Worm (Caenorhabditis elegans): ENCODE measurements around the gene dop-2.

dop-2 gene

DNA sequence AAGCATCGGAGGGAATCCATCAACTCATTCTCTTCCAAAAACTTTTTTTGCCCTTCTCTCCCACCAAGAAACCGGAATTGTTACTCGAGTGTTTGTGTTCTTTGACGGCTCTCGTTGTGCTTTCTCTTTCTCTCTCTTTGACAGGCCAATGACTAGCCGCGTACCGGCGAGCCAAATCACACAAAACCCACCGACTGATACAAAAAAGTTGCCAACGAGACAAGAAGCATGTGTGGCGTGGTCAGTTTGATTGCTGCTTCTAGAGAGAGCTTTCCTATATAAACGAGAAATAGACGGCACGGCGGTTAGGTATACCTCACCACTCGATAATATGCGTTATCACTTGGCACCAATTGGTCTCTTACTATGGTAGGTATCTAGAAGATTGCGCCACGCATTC, 7.4 kb downstream of the dop-2 start, which contains the start of gene pqn-63:
pqn-63 (plus strand) TSS at position 307 of the 400 bp plus-strand sequence.
- TF ChIP-seq him-1 (tag; optimal IDR thresholded peaks at IDR 0.05) (no peak), dao-5 (tag; optimal IDR thresholded peaks at IDR 0.05) (no peak), W03F9.2 (tag; optimal IDR thresholded peaks at IDR 0.05) (no peak)

DNA sequence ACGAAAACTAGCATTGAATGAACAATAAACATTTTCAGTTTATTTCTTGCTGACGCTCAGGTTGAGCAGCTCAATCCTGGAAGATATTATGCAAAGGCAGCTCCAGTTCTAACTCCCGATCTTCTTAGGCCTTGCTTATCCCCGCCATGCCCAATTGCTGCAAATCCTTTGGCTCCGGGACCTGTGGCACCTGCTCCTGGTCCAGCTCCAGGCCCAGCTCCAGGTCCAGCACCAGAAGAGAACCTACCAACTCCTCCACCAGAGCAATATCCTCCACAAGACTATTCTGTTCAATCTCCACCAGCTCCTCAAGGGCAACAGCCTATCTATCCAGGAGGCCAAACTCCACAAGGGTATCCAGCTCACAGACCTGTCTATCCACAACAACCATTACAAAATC, 7.8 kb downstream of the dop-2 start:
- TF ChIP-seq W03F9.2 (tag; optimal IDR thresholded peaks at IDR 0.05) = no peak
- no peak for TF ChIP-seq dao-5 (tag; optimal IDR thresholded peaks at IDR 0.05)
- no peak for TF ChIP-seq him-1 (tag; optimal IDR thresholded peaks at IDR 0.05)

DNA sequence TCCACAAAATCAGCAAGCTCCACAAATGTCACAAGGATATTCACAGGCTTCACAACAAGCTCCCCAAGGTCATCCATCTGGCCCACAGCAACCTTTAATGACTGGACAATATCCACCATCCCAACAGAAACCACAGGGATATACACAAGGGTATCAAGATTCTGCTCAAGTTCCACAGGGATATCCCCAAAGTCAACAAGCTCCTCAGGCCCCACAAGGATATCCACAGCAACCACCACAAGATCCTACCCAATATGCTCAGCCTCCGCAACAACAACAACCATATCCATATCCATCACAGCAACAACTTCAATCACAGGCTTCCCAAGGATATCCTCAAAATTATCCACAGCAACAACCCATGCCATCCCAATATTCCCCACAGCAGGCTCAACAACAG, 8.3 kb downstream of the dop-2 start:
- TF ChIP-seq him-1 (tag; optimal IDR thresholded peaks at IDR 0.05) (no peak), dao-5 (tag; optimal IDR thresholded peaks at IDR 0.05) (no peak), W03F9.2 (tag; optimal IDR thresholded peaks at IDR 0.05) (no peak)

DNA sequence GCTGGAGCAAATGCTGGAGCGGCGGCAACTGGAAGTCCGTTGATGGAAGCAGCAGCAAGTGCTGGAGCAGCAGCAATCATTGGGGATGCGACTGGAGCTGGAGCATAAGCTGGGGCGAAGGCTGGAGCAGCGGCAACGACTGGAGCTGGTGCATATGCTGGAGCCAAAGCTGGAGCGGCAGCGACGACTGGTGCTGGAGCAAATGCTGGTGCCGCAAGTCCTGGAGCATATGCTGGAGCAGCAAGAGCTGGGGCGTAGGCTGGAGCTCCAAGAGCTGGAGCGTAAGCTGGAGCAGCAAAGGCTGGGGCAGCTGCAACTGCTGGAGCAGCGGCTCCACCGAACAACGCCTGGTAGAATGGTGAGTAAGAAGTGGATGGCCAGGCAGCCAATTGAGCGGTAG, 10.1 kb downstream of the dop-2 start:
- TF ChIP-seq him-1 (tag; optimal IDR thresholded peaks at IDR 0.05) (no peak), W03F9.2 (tag; optimal IDR thresholded peaks at IDR 0.05) (no peak), dao-5 (tag; optimal IDR thresholded peaks at IDR 0.05) (no peak)

DNA sequence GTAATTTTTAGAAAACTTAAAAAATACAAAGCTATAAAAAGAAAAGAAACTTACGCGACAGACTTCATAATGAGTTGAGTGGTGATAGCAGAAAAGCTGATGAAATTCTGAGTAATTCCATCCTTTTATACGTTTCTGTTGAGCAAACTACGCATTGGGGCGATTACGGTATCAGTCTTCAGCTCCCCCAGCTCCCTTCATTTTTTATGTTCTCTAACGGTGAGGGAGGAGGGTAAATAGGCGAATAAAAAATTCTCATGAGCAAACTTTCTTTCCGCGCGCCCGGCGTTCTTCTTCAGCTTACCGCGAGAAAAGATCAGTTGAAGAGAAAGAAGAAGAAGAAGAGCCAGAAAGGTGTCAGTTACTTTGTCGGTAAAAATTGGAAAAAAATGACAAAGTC, 10.6 kb downstream of the dop-2 start, which contains the start of gene idpc-7:
idpc-7 (minus strand) TSS at position 101 of the 400 bp plus-strand sequence.
- TF ChIP-seq him-1 (tag; optimal IDR thresholded peaks at IDR 0.05) = no peak
- no peak for TF ChIP-seq W03F9.2 (tag; optimal IDR thresholded peaks at IDR 0.05)
- TF ChIP-seq dao-5 (tag; optimal IDR thresholded peaks at IDR 0.05) = no peak

DNA sequence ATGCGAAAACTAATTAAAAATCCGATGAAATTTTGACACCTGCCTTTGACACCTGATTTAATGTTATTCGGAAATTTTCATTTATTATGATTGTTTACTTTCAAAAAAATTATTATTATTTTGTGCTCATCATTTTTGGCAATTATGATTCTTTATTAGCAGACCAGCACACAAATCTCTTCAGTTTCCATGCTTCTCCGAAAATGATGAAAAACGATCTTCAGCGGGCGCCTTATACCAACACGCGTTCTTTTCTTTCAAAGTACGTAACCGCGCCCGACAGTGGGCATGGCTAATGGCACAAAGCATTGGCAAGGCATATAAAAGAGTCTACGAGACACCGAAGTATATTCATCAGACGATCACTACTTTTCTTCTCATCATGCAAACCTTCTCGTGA, 11.5 kb downstream of the dop-2 start, which contains the start of gene idpc-6:
idpc-6 (plus strand) TSS at position 301 of the 400 bp plus-strand sequence.
- TF ChIP-seq dao-5 (tag; optimal IDR thresholded peaks at IDR 0.05) (no peak), him-1 (tag; optimal IDR thresholded peaks at IDR 0.05) (no peak), W03F9.2 (tag; optimal IDR thresholded peaks at IDR 0.05) (no peak)

DNA sequence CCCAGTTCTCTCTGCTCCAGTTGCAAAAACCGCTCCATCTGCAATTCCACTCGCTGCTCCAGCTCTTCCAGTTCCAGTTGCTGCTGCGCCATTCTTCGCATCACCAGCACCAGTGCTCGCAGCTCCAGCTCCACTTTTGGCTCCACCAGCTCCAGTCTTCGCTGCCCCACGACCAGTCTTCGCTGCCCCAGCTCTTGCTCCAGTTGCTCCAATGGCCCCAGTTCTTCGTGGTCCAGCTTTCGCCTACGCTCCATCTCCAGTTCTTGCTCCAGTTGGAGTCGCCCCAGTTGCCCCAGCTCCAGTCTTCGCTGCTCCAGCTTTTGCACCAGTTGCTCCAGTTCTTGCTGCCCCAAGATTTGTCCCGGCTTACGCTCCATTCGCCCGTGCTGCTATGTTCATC, 12.1 kb downstream of the dop-2 start:
- no peak for TF ChIP-seq dao-5 (tag; optimal IDR thresholded peaks at IDR 0.05)
- TF ChIP-seq W03F9.2 (tag; optimal IDR thresholded peaks at IDR 0.05) = no peak
- TF ChIP-seq him-1 (tag; optimal IDR thresholded peaks at IDR 0.05) = no peak

DNA sequence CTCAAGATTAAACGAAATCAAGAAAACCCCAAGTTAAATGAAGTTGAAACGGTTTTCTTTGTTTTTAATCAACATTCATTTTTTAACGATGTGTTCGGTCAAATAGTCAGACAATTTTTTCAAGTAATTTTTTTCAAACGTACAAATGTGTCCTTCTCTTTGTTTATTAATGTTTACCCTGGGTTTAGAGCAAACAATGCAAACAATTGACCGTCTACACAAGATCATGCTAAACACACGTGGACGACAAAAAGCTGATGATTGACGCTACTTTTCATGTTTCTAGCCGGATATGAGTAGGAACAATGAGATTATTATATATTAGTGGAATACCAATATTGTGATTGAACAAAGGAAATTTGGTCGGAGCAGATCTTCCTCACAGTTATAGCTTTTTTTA, 13.1 kb downstream of the dop-2 start:
- TF ChIP-seq him-1 (tag; optimal IDR thresholded peaks at IDR 0.05) (no peak), dao-5 (tag; optimal IDR thresholded peaks at IDR 0.05) (no peak), W03F9.2 (tag; optimal IDR thresholded peaks at IDR 0.05) (no peak)

DNA sequence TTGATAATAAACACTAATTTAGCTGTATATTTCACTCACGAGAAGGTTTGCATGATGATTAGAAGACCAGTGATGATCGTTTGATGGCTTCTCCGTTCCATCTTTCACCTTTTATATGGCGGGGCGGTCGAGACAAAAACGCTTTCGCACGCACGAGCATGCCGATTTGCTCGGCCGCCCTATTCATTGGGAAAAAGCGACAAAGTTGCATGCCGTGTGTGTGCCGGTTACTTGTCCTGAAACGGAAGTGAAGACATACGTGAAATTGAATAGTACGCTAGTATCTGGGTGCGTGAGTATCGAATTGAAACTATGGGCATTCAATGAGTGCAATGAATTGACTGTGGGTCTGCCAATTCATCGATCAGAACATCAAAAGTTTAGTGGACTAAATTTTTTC, 14.5 kb downstream of the dop-2 start, which contains the start of gene idpc-5:
idpc-5 (minus strand) TSS at position 101 of the 400 bp plus-strand sequence.
- TF ChIP-seq W03F9.2 (tag; optimal IDR thresholded peaks at IDR 0.05) (no peak), him-1 (tag; optimal IDR thresholded peaks at IDR 0.05) (no peak), dao-5 (tag; optimal IDR thresholded peaks at IDR 0.05) (no peak)

DNA sequence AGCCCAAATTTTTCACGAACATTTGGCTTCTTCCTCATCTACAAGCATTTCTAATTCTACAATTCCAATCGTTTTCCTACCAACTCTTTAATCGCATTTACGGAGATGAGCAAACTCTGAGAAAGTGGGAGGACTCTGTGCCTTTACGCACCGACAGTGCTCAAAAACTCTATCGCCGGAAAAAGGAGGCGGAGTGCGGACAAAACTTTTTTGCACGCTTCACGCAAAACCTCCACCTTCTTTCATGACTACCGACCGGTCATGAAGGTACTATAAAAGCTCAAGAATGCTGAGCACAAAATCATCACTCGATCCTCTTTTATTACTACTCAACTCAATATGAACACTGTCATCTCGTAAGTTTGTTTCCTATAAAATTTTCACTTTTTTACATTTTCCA, 16.8 kb downstream of the dop-2 start, which contains the start of gene idpc-4:
idpc-4 (plus strand) TSS at position 301 of the 400 bp plus-strand sequence.
- TF ChIP-seq dao-5 (tag; optimal IDR thresholded peaks at IDR 0.05) = no peak
- TF ChIP-seq W03F9.2 (tag; optimal IDR thresholded peaks at IDR 0.05) = no peak
- no peak for TF ChIP-seq him-1 (tag; optimal IDR thresholded peaks at IDR 0.05)

DNA sequence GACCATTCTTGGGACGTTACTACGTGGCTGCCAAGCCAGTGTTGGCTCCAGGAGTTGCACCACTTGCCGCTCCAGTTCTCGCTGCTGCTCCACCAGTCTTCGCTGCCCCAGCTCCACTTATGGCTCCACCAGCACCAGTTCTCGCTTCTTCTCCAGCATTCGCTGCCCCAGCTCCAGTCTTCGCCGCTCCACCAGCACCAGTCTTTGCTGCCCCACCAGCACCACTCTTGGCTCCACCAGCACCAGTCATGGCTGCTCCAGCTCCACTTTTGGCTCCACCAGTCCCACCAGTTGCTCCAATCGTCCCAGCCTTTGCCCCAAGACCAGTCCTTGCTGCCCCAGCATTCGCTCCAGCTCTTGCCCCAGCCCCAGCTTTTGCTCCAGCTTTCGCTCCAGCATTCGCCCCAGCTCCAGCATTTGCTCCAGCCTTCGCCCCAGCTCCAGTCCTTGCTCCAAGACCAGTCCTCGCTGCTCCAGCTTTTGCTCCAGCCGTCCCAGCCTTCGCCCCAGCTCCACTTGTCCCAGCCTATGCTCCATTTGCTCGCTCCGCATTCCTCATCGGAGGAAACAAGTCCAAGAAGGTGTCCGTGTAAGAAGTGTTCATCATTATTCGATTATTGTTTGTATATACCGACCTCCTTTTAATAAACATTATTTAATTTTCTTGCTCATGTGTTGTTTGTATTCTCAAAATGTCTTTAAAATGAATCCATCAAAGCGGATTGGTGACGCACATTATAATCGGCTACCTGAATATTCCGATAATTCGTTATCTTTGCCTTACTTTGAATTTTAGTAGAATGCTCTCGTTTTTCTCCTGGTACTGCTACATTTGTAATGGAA, 17.5 kb downstream of the dop-2 start, which contains the start of gene T06E4.7:
T06E4.7 (plus strand) TSS at position 793 of the 843 bp plus-strand sequence.
- TF ChIP-seq him-1 (tag; optimal IDR thresholded peaks at IDR 0.05) (no peak), dao-5 (tag; optimal IDR thresholded peaks at IDR 0.05) (no peak), W03F9.2 (tag; optimal IDR thresholded peaks at IDR 0.05) (no peak)

DNA sequence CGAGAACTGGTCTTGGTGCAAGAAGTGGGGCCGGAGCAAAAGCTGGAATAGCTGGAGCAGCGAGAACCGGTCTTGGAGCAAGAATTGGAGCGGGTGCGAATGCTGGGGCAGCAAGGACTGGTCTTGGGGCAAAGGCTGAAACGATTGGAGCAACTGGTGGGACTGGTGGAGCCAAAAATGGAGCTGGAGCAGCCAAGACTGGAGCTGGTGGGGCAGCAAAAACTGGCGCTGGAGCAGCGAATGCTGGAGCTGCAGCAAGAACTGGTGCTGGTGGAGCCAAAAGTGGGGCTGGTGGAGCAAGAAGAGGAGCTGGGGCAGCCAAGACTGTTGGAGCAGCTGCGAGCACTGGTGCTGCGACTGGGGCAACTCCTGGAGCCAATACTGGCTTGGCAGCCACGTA, 20.2 kb downstream of the dop-2 start:
- TF ChIP-seq W03F9.2 (tag; optimal IDR thresholded peaks at IDR 0.05) = no peak
- no peak for TF ChIP-seq dao-5 (tag; optimal IDR thresholded peaks at IDR 0.05)
- TF ChIP-seq him-1 (tag; optimal IDR thresholded peaks at IDR 0.05) = no peak

DNA sequence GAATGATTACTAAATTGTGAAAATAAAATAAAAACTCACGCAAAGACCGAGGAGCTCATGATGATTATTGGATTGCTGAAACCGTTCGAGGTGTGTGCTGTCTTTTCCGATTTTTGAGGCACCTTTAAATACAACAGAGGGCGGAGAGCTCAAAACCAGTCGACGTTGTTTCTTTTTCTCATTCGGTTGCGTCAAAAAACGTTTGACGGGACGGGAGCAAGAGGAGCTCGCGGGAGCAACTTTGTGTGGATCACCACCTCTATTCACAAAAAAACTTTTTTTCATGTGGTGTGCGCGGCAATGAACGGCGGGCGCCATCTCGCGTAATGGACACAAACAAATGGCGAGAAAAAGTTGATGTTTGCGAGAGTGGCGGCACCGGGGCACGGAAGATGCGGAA, 20.8 kb downstream of the dop-2 start, which contains the start of gene idpc-3:
idpc-3 (minus strand) TSS at position 101 of the 400 bp plus-strand sequence.
- TF ChIP-seq dao-5 (tag; optimal IDR thresholded peaks at IDR 0.05) (no peak), W03F9.2 (tag; optimal IDR thresholded peaks at IDR 0.05) (no peak), him-1 (tag; optimal IDR thresholded peaks at IDR 0.05) (no peak)

DNA sequence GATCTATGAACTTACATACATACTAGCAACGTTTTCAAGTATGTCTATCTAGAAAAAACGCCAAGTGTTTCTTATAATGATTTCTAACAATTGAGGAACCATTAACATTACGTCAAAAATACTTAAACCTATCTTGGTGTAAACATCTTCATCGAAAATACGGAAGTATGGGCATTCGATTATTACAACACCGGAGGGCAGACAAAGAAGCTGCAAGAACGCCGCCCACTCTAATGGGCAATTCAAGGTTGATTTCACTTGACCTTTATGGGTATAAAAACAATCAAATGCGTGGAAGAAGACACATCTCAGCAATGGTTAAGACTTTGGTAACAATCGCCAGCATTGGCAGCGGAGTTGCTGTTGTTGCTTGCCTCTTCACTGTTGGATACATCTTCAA, 21.3 kb downstream of the dop-2 start, which contains the start of gene col-146:
col-146 (plus strand) TSS at position 301 of the 400 bp plus-strand sequence.
- TF ChIP-seq dao-5 (tag; optimal IDR thresholded peaks at IDR 0.05) (no peak), him-1 (tag; optimal IDR thresholded peaks at IDR 0.05) (no peak), W03F9.2 (tag; optimal IDR thresholded peaks at IDR 0.05) (no peak)
